Worm (Caenorhabditis elegans): ENCODE data around the gene kqt-2.

The kqt-2 gene

ce11 chrX:8252293-8252692 is 6.1 kb upstream of the kqt-2 start, which contains the start of gene M60.6 (continued):
- TF ChIP-seq C04F5.9 (tag; optimal IDR thresholded peaks at IDR 0.05) (no peak), nhr-12 (tag; optimal IDR thresholded peaks at IDR 0.05) (no peak), ztf-4 (tag; optimal IDR thresholded peaks at IDR 0.05) (no peak), ceh-88 (GFP tag; IDR thresholded peaks at IDR 0.05) (no peak), aly-2 (tag; optimal IDR thresholded peaks at IDR 0.05) (no peak), nhr-90 (tag; optimal IDR thresholded peaks at IDR 0.05; ENCODE audit: poor library complexity) (peak; percentile 27), lin-14 (GFP tag; optimal IDR thresholded peaks at IDR 0.05) (peak; percentile 84), ztf-11 (tag; optimal IDR thresholded peaks at IDR 0.05) (no peak), sptf-1 (tag; optimal IDR thresholded peaks at IDR 0.05) (no peak), swsn-7 (tag; optimal IDR thresholded peaks at IDR 0.05) (peak; percentile 49), xbp-1 (tag; optimal IDR thresholded peaks at IDR 0.05) (peak; percentile 28), dsc-1 (tag; optimal IDR thresholded peaks at IDR 0.05) (no peak), nhr-85 (tag) (peak; percentile 87), mep-1 (tag; optimal IDR thresholded peaks at IDR 0.05) (peak; percentile 64), nhr-47 (tag; optimal IDR thresholded peaks at IDR 0.05) (peak; percentile 60), rnt-1 (tag; optimal IDR thresholded peaks at IDR 0.05) (peak; percentile 7), mef-2 (tag; optimal IDR thresholded peaks at IDR 0.05) (no peak), egl-27 (tag; optimal IDR thresholded peaks at IDR 0.05) (no peak), pag-3 (tag; optimal IDR thresholded peaks at IDR 0.05; ENCODE audit: borderline replicate concordance, insufficient read depth) (no peak), sup-37 (GFP tag; optimal IDR thresholded peaks at IDR 0.05) (no peak), nhr-77 (tag; optimal IDR thresholded peaks at IDR 0.05) (no peak), elt-2 (tag; optimal IDR thresholded peaks at IDR 0.05) (no peak), ceh-63 (GFP tag; optimal IDR thresholded peaks at IDR 0.05) (no peak), snu-23 (GFP tag; optimal IDR thresholded peaks at IDR 0.05) (peak; percentile 61), fkh-8 (tag; optimal IDR thresholded peaks at IDR 0.05) (peak; percentile 33), lin-35 (GFP tag; optimal IDR thresholded peaks at IDR 0.05) (peak; percentile 4 to 5), F16B12.6 (tag; optimal IDR thresholded peaks at IDR 0.05) (no peak), zip-4 (GFP tag; optimal IDR thresholded peaks at IDR 0.05) (no peak), alr-1 (tag; optimal IDR thresholded peaks at IDR 0.05; ENCODE audit: borderline replicate concordance) (no peak), skn-1 (tag; optimal IDR thresholded peaks at IDR 0.05) (peak; percentile 7), mab-9 (GFP tag; IDR thresholded peaks at IDR 0.05) (no peak), unc-98 (GFP tag; IDR thresholded peaks at IDR 0.05) (no peak), elt-3 (tag; optimal IDR thresholded peaks at IDR 0.05) (no peak), hlh-4 (tag; optimal IDR thresholded peaks at IDR 0.05) (no peak), hlh-17 (GFP tag; optimal IDR thresholded peaks at IDR 0.05; ENCODE audit: borderline replicate concordance) (no peak), lir-3 (tag; optimal IDR thresholded peaks at IDR 0.05; ENCODE audit: poor library complexity) (no peak), nhr-237 (tag; optimal IDR thresholded peaks at IDR 0.05) (no peak), lsy-2 (tag; optimal IDR thresholded peaks at IDR 0.05) (peak in 1 of 2 experiments; percentile 42), efl-1 (optimal IDR thresholded peaks at IDR 0.05) (peak; percentile 16 to 32), efl-1 (GFP tag; optimal IDR thresholded peaks at IDR 0.05 in 1 of 2) (no peak), Y116A8C.19 (tag; optimal IDR thresholded peaks at IDR 0.05; ENCODE audit: borderline replicate concordance) (no peak), nhr-76 (tag; optimal IDR thresholded peaks at IDR 0.05) (no peak), ces-1 (GFP tag; optimal IDR thresholded peaks at IDR 0.05) (no peak), blmp-1 (tag; optimal IDR thresholded peaks at IDR 0.05) (peak; percentile 76), mdl-1 (tag; optimal IDR thresholded peaks at IDR 0.05) (peak in 1 of 2 experiments; percentile 30), nhr-28 (tag; optimal IDR thresholded peaks at IDR 0.05) (no peak), snpc-4 (tag; optimal IDR thresholded peaks at IDR 0.05) (no peak), fos-1 (tag; optimal IDR thresholded peaks at IDR 0.05) (peak; percentile 16), lin-13 (GFP tag; optimal IDR thresholded peaks at IDR 0.05) (no peak), nhr-19 (GFP tag; conservative IDR thresholded peaks at IDR 0.05) (0 out of 2 replicates have a peak, but pooled peaks have one; percentile 18), nhr-11 (tag; optimal IDR thresholded peaks at IDR 0.05) (no peak), egl-13 (tag; optimal IDR thresholded peaks at IDR 0.05) (peak; percentile 32), tbx-2 (tag; optimal IDR thresholded peaks at IDR 0.05) (peak; percentile 15)

Data from whole organism, L1 larva.